Worm (Caenorhabditis elegans) whole organism, L3 larva: ENCODE measurements around the gene pros-1.

Experiments used
- elt-3 ChIP-seq, 3 experiments: fragments of 150-350 bp in 1 of 3; sonication (generic microtip) in 2 of 3; optimal IDR thresholded peaks; 2 replicates in 2 of 3; 4 replicates in 1 of 3; lab custom pipeline; 2014 to 2017; ENCODE audit warnings: missing biosample characterization in 3 of 3, missing genetic modification characterization in 3 of 3
- jun-1 ChIP-seq: fragments of 150-350 bp; optimal IDR thresholded peaks from 2 replicates; lab custom pipeline; 2014; ENCODE audit warnings: missing biosample characterization, missing genetic modification reagents, missing genetic modification characterization
- pqm-1 ChIP-seq: fragments of 150-350 bp; optimal IDR thresholded peaks from 2 replicates; lab custom pipeline; 2017; ENCODE audit warnings: missing biosample characterization, missing genetic modification characterization, inconsistent platforms
- skn-1 ChIP-seq: fragments of 150-350 bp; optimal IDR thresholded peaks from 2 replicates; lab custom pipeline; 2014; ENCODE audit warnings: missing biosample characterization, missing genetic modification characterization

DNA sequence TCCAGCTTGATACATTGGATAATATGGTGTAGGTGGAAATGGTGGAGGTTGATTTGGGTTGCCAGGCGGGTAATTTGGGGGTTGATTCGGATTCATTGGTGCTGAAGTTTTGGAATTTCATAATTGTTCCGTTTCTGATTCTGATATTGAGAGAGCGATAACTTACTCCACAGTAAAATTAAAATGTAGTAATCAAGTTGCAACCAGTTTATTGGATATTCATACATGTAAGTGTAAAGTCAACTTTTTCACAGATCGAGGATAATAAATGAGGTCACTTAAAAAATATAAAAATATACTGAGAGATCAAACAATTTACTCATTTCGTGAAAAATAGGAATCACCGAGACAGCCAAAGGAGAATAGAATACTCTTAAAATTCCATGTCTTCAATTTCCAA, 39.1 kb upstream of the pros-1 start, which contains the start of gene mdt-30:
- no peak for TF ChIP-seq skn-1 (tag; lab: Kevin White, UChicago)
- no peak for TF ChIP-seq pqm-1 (tag; lab: Kevin White, UChicago)
- TF ChIP-seq jun-1 (tag; lab: Kevin White, UChicago), result no peak
- TF ChIP-seq elt-3 (tag; optimal IDR thresholded peaks at IDR 0.05; lab: Kevin White, UChicago), result no peak
